Worm (Caenorhabditis elegans) whole organism, L1 larva: ENCODE data around the gene lgg-1.

Experiments
- Y116A8C.19 ChIP-seq: sonication (generic microtip); optimal IDR thresholded peaks from 2 replicates; lab custom pipeline; 2016; ENCODE audit warnings: missing compliant biosample characterization, missing genetic modification characterization, borderline replicate concordance
- aly-2 ChIP-seq: fragments of 150-350 bp; optimal IDR thresholded peaks from 2 replicates; lab custom pipeline; 2014; ENCODE audit warnings: missing biosample characterization, missing genetic modification characterization
- ceh-82 ChIP-seq, 3 experiments: fragments of 150-350 bp in 1 of 3; sonication (generic microtip) in 2 of 3; optimal IDR thresholded peaks; 2 replicates each; lab custom pipeline; 2014 to 2017; ENCODE audit warnings: missing biosample characterization in 3 of 3, missing genetic modification characterization in 3 of 3
- dsc-1 ChIP-seq: sonication (generic microtip); optimal IDR thresholded peaks from 2 replicates; lab custom pipeline; 2016; ENCODE audit warnings: mild to moderate bottlenecking, missing genetic modification characterization, missing compliant biosample characterization
- efl-1 ChIP-seq, 4 experiments: fragments of 150-350 bp; optimal IDR thresholded peaks in 3 of 4; peaks in 1 of 4; 1 replicate in 1 of 4; 2 replicates in 3 of 4; lab custom pipeline; 2014; ENCODE audit warnings: missing biosample characterization in 2 of 4, missing genetic modification characterization in 2 of 4, missing genetic modification reagents in 2 of 4
- fkh-4 ChIP-seq: sonication (generic microtip); optimal IDR thresholded peaks from 2 replicates; lab custom pipeline; 2016; ENCODE audit warnings: missing compliant biosample characterization, missing genetic modification characterization, borderline replicate concordance
- fkh-8 ChIP-seq: sonication (generic microtip); optimal IDR thresholded peaks from 2 replicates; lab custom pipeline; 2016; ENCODE audit warnings: mild to moderate bottlenecking, missing genetic modification characterization, missing compliant biosample characterization
- irx-1 ChIP-seq: sonication (generic microtip); optimal IDR thresholded peaks from 2 replicates; lab custom pipeline; 2016; ENCODE audit warnings: missing genetic modification characterization, missing compliant biosample characterization
- lin-14 ChIP-seq: fragments of 200-800 bp; sonication (Bioruptor generic); optimal IDR thresholded peaks from 2 replicates; lab custom pipeline; 2018; ENCODE audit warnings: mild to moderate bottlenecking, missing genetic modification characterization, moderate library complexity, missing compliant biosample characterization
- lin-15B ChIP-seq: fragments of 150-350 bp; sonication (generic microtip); optimal IDR thresholded peaks from 3 replicates; lab custom pipeline; 2014; ENCODE audit warnings: missing biosample characterization, missing genetic modification characterization
- lsy-2 ChIP-seq, 2 experiments: fragments of 150-350 bp; optimal IDR thresholded peaks; 2 replicates each; lab custom pipeline; 2014; ENCODE audit warnings: missing biosample characterization in 2 of 2, missing genetic modification characterization in 2 of 2
- mdl-1 ChIP-seq, 2 experiments: fragments of 150-350 bp; optimal IDR thresholded peaks; 2 replicates each; lab custom pipeline; 2014 to 2017; ENCODE audit warnings: missing biosample characterization in 2 of 2, missing genetic modification characterization in 2 of 2, inconsistent platforms in 1 of 2
- nhr-11 ChIP-seq: fragments of 150-350 bp; optimal IDR thresholded peaks from 2 replicates; lab custom pipeline; 2014; ENCODE audit warnings: missing biosample characterization, missing genetic modification characterization
- nhr-28 ChIP-seq: fragments of 150-350 bp; optimal IDR thresholded peaks from 2 replicates; lab custom pipeline; 2014; ENCODE audit warnings: missing biosample characterization, missing genetic modification characterization
- nhr-47 ChIP-seq: sonication (generic microtip); optimal IDR thresholded peaks from 2 replicates; lab custom pipeline; 2016; ENCODE audit warnings: mild to moderate bottlenecking, missing genetic modification characterization, moderate library complexity, missing compliant biosample characterization
- nhr-71 ChIP-seq: sonication (generic microtip); optimal IDR thresholded peaks from 2 replicates; lab custom pipeline; 2016; ENCODE audit warnings: mild to moderate bottlenecking, missing genetic modification characterization, moderate library complexity, missing compliant biosample characterization
- nhr-76 ChIP-seq: sonication (generic microtip); optimal IDR thresholded peaks from 2 replicates; lab custom pipeline; 2017; ENCODE audit warnings: missing biosample characterization, missing genetic modification characterization
- nhr-84 ChIP-seq: sonication (generic microtip); optimal IDR thresholded peaks from 2 replicates; lab custom pipeline; 2017; ENCODE audit warnings: missing biosample characterization, missing genetic modification characterization
- nhr-85 ChIP-seq: sonication (generic microtip); peaks from one replicate; lab custom pipeline; 2016; ENCODE audit warnings: missing genetic modification characterization, inconsistent platforms, missing compliant biosample characterization
- pag-3 ChIP-seq: sonication (generic microtip); optimal IDR thresholded peaks from 2 replicates; lab custom pipeline; 2017; ENCODE audit warnings: missing genetic modification characterization, mild to moderate bottlenecking, missing compliant biosample characterization, antibody characterized with exemption, borderline replicate concordance; ENCODE audit not compliant: insufficient read depth
- rnt-1 ChIP-seq: sonication (generic microtip); optimal IDR thresholded peaks from 2 replicates; lab custom pipeline; 2016; ENCODE audit warnings: mild to moderate bottlenecking, missing genetic modification characterization, moderate library complexity, missing compliant biosample characterization
- snu-23 ChIP-seq: sonication (generic microtip); optimal IDR thresholded peaks from 2 replicates; lab custom pipeline; 2016; ENCODE audit warnings: missing genetic modification characterization, missing compliant biosample characterization
- ztf-4 ChIP-seq: fragments of 150-350 bp; optimal IDR thresholded peaks from 2 replicates; lab custom pipeline; 2014; ENCODE audit warnings: missing biosample characterization, missing genetic modification characterization

Gene lgg-1

ce11 chrII:6306125-6306524 lies 41.4 kb downstream of the lgg-1 start, which contains the start of gene C29F5.8:
Gene C29F5.8 (plus strand): TSS chrII:6306425.
- TF ChIP-seq nhr-11 (tag; lab: Kevin White, UChicago) (no peak), irx-1 (tag; lab: Kevin White, UChicago) (no peak), nhr-85 (tag; lab: Kevin White, UChicago) (no peak), ztf-4 (tag; lab: Kevin White, UChicago) (no peak), mdl-1 (tag; optimal IDR thresholded peaks at IDR 0.05; lab: Kevin White, UChicago) (no peak), nhr-28 (tag; lab: Kevin White, UChicago) (no peak), ceh-82 (tag; optimal IDR thresholded peaks at IDR 0.05; lab: Kevin White, UChicago) (no peak), rnt-1 (tag; lab: Kevin White, UChicago) (no peak), nhr-47 (tag; lab: Kevin White, UChicago) (no peak), lin-15B (no peak), dsc-1 (tag; lab: Kevin White, UChicago) (no peak), fkh-8 (no peak), aly-2 (no peak), Y116A8C.19 (tag; lab: Kevin White, UChicago) (no peak)

ce11 chrII:6303209-6303740 lies 44.2 kb downstream of the lgg-1 start, which contains the start of gene C29F5.1:
Gene C29F5.1 (plus strand): TSS chrII:6303525.
- TF ChIP-seq pag-3, result peak; percentile 11
- peak; percentile 34 for TF ChIP-seq dsc-1 (tag; lab: Kevin White, UChicago)
- no peak for TF ChIP-seq efl-1 (optimal IDR thresholded peaks at IDR 0.05; lab: Kevin White, UChicago)
- TF ChIP-seq efl-1 (GFP tag; optimal IDR thresholded peaks at IDR 0.05 in 1 of 2; lab: Kevin White, UChicago), result peak in 1 of 2 experiments; percentile 92
- TF ChIP-seq nhr-84 (tag; lab: Kevin White, UChicago), result no peak
- TF ChIP-seq rnt-1 (tag; lab: Kevin White, UChicago), result peak; percentile 50
- TF ChIP-seq fkh-4 (tag; lab: Kevin White, UChicago), result no peak
- peak in 1 of 2 experiments; percentile 2 for TF ChIP-seq lsy-2 (tag; optimal IDR thresholded peaks at IDR 0.05; lab: Kevin White, UChicago)
- TF ChIP-seq nhr-76 (tag; lab: Kevin White, UChicago), result no peak
- peak in 1 of 2 experiments; percentile 0 for TF ChIP-seq mdl-1 (tag; optimal IDR thresholded peaks at IDR 0.05; lab: Kevin White, UChicago)
- peak; percentile 20 for TF ChIP-seq snu-23 (GFP tag; lab: Kevin White, UChicago)
- TF ChIP-seq lin-14, result peak; percentile 89
- peak; percentile 43 for TF ChIP-seq nhr-71 (tag; lab: Kevin White, UChicago)
- TF ChIP-seq, all 84 proteins: peak for 9
